Fruit fly (Drosophila melanogaster) whole organism, embryonic: ENCODE results near the gene CG44000.

Experiments
- Bgb ChIP-seq: fragments of 200-800 bp; sonication (Bioruptor generic); IDR thresholded peaks from 2 replicates; pipeline ENCODE4 v1.3.6; 2022; ENCODE audit warnings: missing biosample characterization, missing genetic modification characterization; ENCODE audit not compliant: partially characterized antibody
- CG11723 ChIP-seq: fragments of 200-800 bp; sonication (Bioruptor generic); optimal IDR thresholded peaks from 2 replicates; lab custom pipeline; 2017; ENCODE audit warnings: missing biosample characterization, mild to moderate bottlenecking, missing genetic modification characterization
- CG12071 ChIP-seq: fragments of 200-800 bp; sonication (Bioruptor generic); optimal IDR thresholded peaks from 3 replicates; lab custom pipeline; 2018; ENCODE audit warnings: missing biosample characterization, mild to moderate bottlenecking, missing genetic modification characterization
- CG14441 ChIP-seq: fragments of 200-800 bp; sonication (Bioruptor generic); IDR thresholded peaks from 2 replicates; pipeline ENCODE4 v1.3.6; 2022; ENCODE audit warnings: missing biosample characterization, missing genetic modification characterization
- CG17328 ChIP-seq: fragments of 200-800 bp; sonication (Bioruptor generic); IDR thresholded peaks from 2 replicates; pipeline ENCODE4 v1.3.6; 2022; ENCODE audit warnings: missing biosample characterization, missing genetic modification characterization
- CG18011 ChIP-seq: fragments of 200-800 bp; sonication (Bioruptor generic); optimal IDR thresholded peaks from 2 replicates; lab custom pipeline; 2017; ENCODE audit warnings: missing biosample characterization, missing genetic modification characterization, mild to moderate bottlenecking, moderate library complexity, missing genotype
- CG31365 ChIP-seq: fragments of 200-800 bp; sonication (Bioruptor generic); optimal IDR thresholded peaks from 2 replicates; lab custom pipeline; 2018; ENCODE audit warnings: missing biosample characterization, mild to moderate bottlenecking, missing genetic modification characterization
- CG3838 ChIP-seq: fragments of 200-800 bp; sonication (Bioruptor generic); optimal IDR thresholded peaks from 3 replicates; lab custom pipeline; 2016; ENCODE audit warnings: missing biosample characterization, missing genetic modification characterization
- CG5245 ChIP-seq: fragments of 200-800 bp; sonication (Bioruptor generic); optimal IDR thresholded peaks from 3 replicates; lab custom pipeline; 2016; ENCODE audit warnings: missing biosample characterization, missing genetic modification characterization
- CG6854 ChIP-seq: fragments of 200-800 bp; sonication (Bioruptor generic); optimal IDR thresholded peaks from 3 replicates; lab custom pipeline; 2017; ENCODE audit warnings: missing biosample characterization, mild to moderate bottlenecking, missing genetic modification characterization
- Fer3 ChIP-seq: fragments of 200-800 bp; sonication (Bioruptor generic); optimal IDR thresholded peaks from 2 replicates; lab custom pipeline; 2018; ENCODE audit warnings: missing biosample characterization, mild to moderate bottlenecking, missing genetic modification characterization, moderate library complexity
- amos ChIP-seq: fragments of 200-800 bp; sonication (Bioruptor generic); IDR thresholded peaks from 2 replicates; pipeline ENCODE4 v1.3.6; 2022; ENCODE audit warnings: missing biosample characterization, missing genetic modification characterization; ENCODE audit not compliant: partially characterized antibody
- chm ChIP-seq: fragments of 200-800 bp; sonication (Bioruptor generic); IDR thresholded peaks from 2 replicates; pipeline ENCODE4 v1.3.6; 2022; ENCODE audit warnings: missing biosample characterization, missing genetic modification characterization
- dmrt99B ChIP-seq: fragments of 200-800 bp; sonication (Bioruptor generic); optimal IDR thresholded peaks from 2 replicates; lab custom pipeline; 2018; ENCODE audit warnings: missing biosample characterization, mild to moderate bottlenecking, missing genetic modification characterization, moderate library complexity
- pum ChIP-seq: fragments of 200-800 bp; sonication (Bioruptor generic); optimal IDR thresholded peaks from 2 replicates; lab custom pipeline; 2016; ENCODE audit warnings: missing biosample characterization, missing genetic modification characterization
- sens-2 ChIP-seq: fragments of 200-800 bp; sonication (Bioruptor generic); IDR thresholded peaks from 2 replicates; pipeline ENCODE4 v1.3.6; 2022; ENCODE audit warnings: missing biosample characterization, missing genetic modification characterization

CG44000 gene

DNA sequence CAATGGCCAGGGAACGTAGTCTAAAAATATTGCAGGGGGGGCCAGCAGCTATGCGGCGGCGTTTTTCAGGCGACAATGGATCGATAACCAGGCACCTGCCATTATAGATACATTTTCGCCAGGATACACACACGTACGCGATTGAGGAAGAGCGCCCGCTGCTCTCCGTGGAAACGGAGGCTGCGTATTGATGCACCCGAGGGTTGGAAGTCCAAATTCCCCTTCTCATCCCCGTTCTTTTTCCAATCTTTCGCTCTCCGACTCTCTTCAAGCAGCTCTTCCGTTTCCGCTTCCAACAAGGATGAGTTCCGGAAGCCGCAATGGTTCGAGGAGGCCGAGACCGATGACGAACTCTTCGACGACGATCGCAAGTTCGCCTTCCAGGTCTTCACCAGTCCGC is 53.7 kb downstream of the CG44000 start (continued):
- no peak for TF ChIP-seq CG5245 (GFP tag; lab: Kevin White, UChicago)
- TF ChIP-seq chm (GFP tag; lab: Robert Waterston, UW) = no peak
- TF ChIP-seq CG14441 (GFP tag; lab: Robert Waterston, UW) = no peak
- TF ChIP-seq sens-2 (GFP tag; lab: Robert Waterston, UW) = no peak
- TF ChIP-seq Fer3 (tag; lab: Kevin White, UChicago) = peak; percentile 15
- TF ChIP-seq CG11723 (GFP tag; lab: Kevin White, UChicago) = no peak
- TF ChIP-seq CG31365 (tag; lab: Kevin White, UChicago) = peak; percentile 69
- TF ChIP-seq pum (GFP tag; lab: Kevin White, UChicago) = no peak
- no peak for TF ChIP-seq CG17328 (GFP tag; lab: Robert Waterston, UW)
- 0 out of 2 replicates have a peak, but pooled peaks have one; percentile 6 for TF ChIP-seq Bgb
- peak; percentile 81 for TF ChIP-seq CG6854 (GFP tag; lab: Kevin White, UChicago)
- TF ChIP-seq CG3838 (GFP tag; lab: Kevin White, UChicago) = no peak
- TF ChIP-seq CG12071 (GFP tag; lab: Kevin White, UChicago) = peak; percentile 86
- TF ChIP-seq CG18011 (GFP tag; lab: Kevin White, UChicago) = no peak
- TF ChIP-seq amos = no peak
- peak; percentile 6 for TF ChIP-seq dmrt99B (tag; lab: Kevin White, UChicago)
